Fruit fly (Drosophila melanogaster): ENCODE results near the gene Rbp6.

DNA sequence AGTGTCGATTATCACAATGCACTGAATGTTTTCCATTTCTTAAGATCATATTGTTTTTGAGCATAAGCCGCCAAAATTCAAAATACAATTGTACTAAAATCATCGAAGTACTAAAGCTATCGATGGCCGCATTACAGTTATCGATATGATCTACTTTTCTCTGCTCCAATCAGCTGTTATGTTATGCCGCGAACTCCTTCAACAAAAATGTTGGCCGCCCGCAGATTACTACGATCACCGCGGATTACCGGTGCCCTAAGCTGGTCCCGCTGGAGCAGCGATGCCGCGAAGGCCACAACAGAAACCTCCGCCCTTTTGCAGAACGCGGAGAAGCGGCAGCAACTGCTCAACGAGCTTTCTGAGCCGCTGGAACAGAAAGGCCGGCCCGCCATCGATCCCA is 202.5 kb downstream of the Rbp6 start, which contains the start of gene beg:
- TF ChIP-seq Dfd (GFP tag; optimal IDR thresholded peaks at IDR 0.05) (no peak), h (GFP tag; optimal IDR thresholded peaks at IDR 0.05) (no peak), Hnf4 (GFP tag; optimal IDR thresholded peaks at IDR 0.05) (no peak), jim (GFP tag; optimal IDR thresholded peaks at IDR 0.05) (no peak), Abd-B (GFP tag; optimal IDR thresholded peaks at IDR 0.05) (no peak), sage (GFP tag; optimal IDR thresholded peaks at IDR 0.05) (no peak), pan (optimal IDR thresholded peaks at IDR 0.05) (no peak), Hr78 (GFP tag; optimal IDR thresholded peaks at IDR 0.05) (no peak), lola (GFP tag; optimal IDR thresholded peaks at IDR 0.05) (no peak), CrebA (GFP tag; optimal IDR thresholded peaks at IDR 0.05; ENCODE audit: borderline replicate concordance) (no peak)
